Worm (Caenorhabditis elegans): ENCODE data around the gene F58A3.4.

DNA sequence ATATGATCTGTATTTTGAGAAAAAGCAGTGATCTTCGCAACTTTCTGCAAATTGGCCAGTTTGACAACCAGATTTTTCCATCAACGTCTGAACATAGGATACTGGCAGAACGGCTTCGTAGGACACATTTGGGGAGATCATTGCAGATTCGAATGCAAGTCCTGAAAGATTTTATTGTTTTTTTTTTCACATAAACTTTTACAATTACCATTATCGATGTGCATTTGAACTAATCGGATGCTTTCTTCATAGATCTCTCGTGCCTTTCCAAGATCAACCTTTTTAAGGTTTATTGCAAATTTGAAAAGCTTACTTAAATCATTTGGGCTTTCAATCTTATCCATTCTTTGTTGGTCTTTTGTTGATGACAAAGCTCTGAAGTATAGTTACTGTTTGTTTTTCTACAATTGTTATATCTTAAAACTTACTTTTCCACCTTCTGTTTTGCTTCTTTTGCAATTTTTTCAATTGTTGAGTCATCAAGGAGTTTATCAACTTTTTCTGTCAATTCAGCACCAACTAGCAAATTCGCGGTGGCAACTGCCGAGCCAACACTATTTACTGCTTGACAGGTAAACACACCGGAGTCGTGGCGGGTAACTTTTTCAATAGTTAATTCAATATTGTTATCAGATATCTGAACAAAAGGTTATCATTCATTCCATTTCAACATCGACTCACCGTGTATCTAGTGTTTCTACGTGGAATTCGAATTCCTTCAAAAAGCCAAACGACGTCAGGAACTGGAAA is 33.8 kb downstream of the F58A3.4 start:
- TF ChIP-seq pha-4 (tag; optimal IDR thresholded peaks at IDR 0.05) (no peak), nhr-237 (tag; optimal IDR thresholded peaks at IDR 0.05) (no peak), ztf-11 (tag; optimal IDR thresholded peaks at IDR 0.05) (no peak), lin-13 (tag; optimal IDR thresholded peaks at IDR 0.05) (no peak), unc-39 (tag; optimal IDR thresholded peaks at IDR 0.05) (no peak)

Data from whole organism, mixed stage, embryonic.